Worm (Caenorhabditis elegans) whole organism, L2 larva: ENCODE results near the gene C18G1.1.

Experiments
- C34F6.9 ChIP-seq: fragments of 150-350 bp; optimal IDR thresholded peaks from 2 replicates; lab custom pipeline; 2014; ENCODE audit warnings: missing biosample characterization, missing genetic modification characterization
- F13H6.1 ChIP-seq: sonication (generic microtip); optimal IDR thresholded peaks from 2 replicates; lab custom pipeline; 2016; ENCODE audit warnings: missing genetic modification characterization, missing compliant biosample characterization
- ZK546.5 ChIP-seq: sonication (generic microtip); optimal IDR thresholded peaks from 2 replicates; lab custom pipeline; 2017; ENCODE audit warnings: missing biosample characterization, missing genetic modification characterization
- alr-1 ChIP-seq: fragments of 150-350 bp; optimal IDR thresholded peaks from 2 replicates; lab custom pipeline; 2014; ENCODE audit warnings: missing biosample characterization, missing genetic modification characterization
- aly-2 ChIP-seq: fragments of 150-350 bp; optimal IDR thresholded peaks from 2 replicates; lab custom pipeline; 2014; ENCODE audit warnings: missing biosample characterization, missing genetic modification characterization
- ama-1 ChIP-seq: fragments of 150-350 bp; optimal IDR thresholded peaks from 2 replicates; lab custom pipeline; 2018; ENCODE audit warnings: inconsistent platforms
- blmp-1 ChIP-seq: sonication (generic microtip); optimal IDR thresholded peaks from 2 replicates; lab custom pipeline; 2017; ENCODE audit warnings: missing genetic modification characterization, mild to moderate bottlenecking, missing compliant biosample characterization, antibody characterized with exemption, moderate library complexity; ENCODE audit not compliant: insufficient read depth
- ceh-16 ChIP-seq: fragments of 150-350 bp; optimal IDR thresholded peaks from 2 replicates; lab custom pipeline; 2014; ENCODE audit warnings: missing biosample characterization, missing genetic modification characterization
- ceh-82 ChIP-seq: fragments of 150-350 bp; optimal IDR thresholded peaks from 2 replicates; lab custom pipeline; 2014; ENCODE audit warnings: missing biosample characterization, missing genetic modification characterization
- crh-2 ChIP-seq: sonication (generic microtip); optimal IDR thresholded peaks from 2 replicates; lab custom pipeline; 2017; ENCODE audit warnings: missing biosample characterization, missing genetic modification characterization
- elt-1 ChIP-seq: fragments of 150-350 bp; optimal IDR thresholded peaks from 2 replicates; lab custom pipeline; 2014; ENCODE audit warnings: missing biosample characterization, missing genetic modification characterization
- elt-3 ChIP-seq: sonication (generic microtip); optimal IDR thresholded peaks from 2 replicates; lab custom pipeline; 2017; ENCODE audit warnings: missing biosample characterization, missing genetic modification characterization
- gmeb-1 ChIP-seq: fragments of 150-350 bp; optimal IDR thresholded peaks from 2 replicates; lab custom pipeline; 2014; ENCODE audit warnings: missing biosample characterization, missing genetic modification characterization
- lin-11 ChIP-seq: fragments of 150-350 bp; sonication (generic microtip); optimal IDR thresholded peaks from 2 replicates; lab custom pipeline; 2014; ENCODE audit warnings: missing biosample characterization, missing genetic modification characterization, inconsistent platforms, mixed read lengths
- lin-13 ChIP-seq: fragments of 150-350 bp; optimal IDR thresholded peaks from 2 replicates; lab custom pipeline; 2014; ENCODE audit warnings: missing biosample characterization, missing genetic modification reagents, missing genetic modification characterization
- lin-39 ChIP-seq: fragments of 150-350 bp; optimal IDR thresholded peaks from 2 replicates; lab custom pipeline; 2014; ENCODE audit warnings: missing biosample characterization, missing genetic modification reagents, missing genetic modification characterization
- lsy-2 ChIP-seq, 2 experiments: fragments of 150-350 bp in 1 of 2; sonication (generic microtip) in 1 of 2; optimal IDR thresholded peaks; 2 replicates each; lab custom pipeline; 2014 to 2017; ENCODE audit warnings: missing biosample characterization in 2 of 2, missing genetic modification characterization in 2 of 2
- mbf-1 ChIP-seq: sonication (generic microtip); optimal IDR thresholded peaks from 2 replicates; lab custom pipeline; 2017; ENCODE audit warnings: missing biosample characterization, missing genetic modification characterization
- mdl-1 ChIP-seq, 2 experiments: fragments of 150-350 bp in 1 of 2; sonication (generic microtip) in 1 of 2; optimal IDR thresholded peaks; 2 replicates each; lab custom pipeline; 2017; ENCODE audit warnings: missing biosample characterization in 2 of 2, missing genetic modification characterization in 2 of 2
- nhr-10 ChIP-seq: sonication (generic microtip); optimal IDR thresholded peaks from 2 replicates; lab custom pipeline; 2017; ENCODE audit warnings: missing biosample characterization, missing genetic modification characterization
- nhr-11 ChIP-seq: fragments of 150-350 bp; optimal IDR thresholded peaks from 2 replicates; lab custom pipeline; 2014; ENCODE audit warnings: missing biosample characterization, missing genetic modification characterization
- nhr-12 ChIP-seq: fragments of 150-350 bp; optimal IDR thresholded peaks from 2 replicates; lab custom pipeline; 2014; ENCODE audit warnings: missing biosample characterization, missing genetic modification characterization
- nhr-21 ChIP-seq: fragments of 150-350 bp; optimal IDR thresholded peaks from 2 replicates; lab custom pipeline; 2014; ENCODE audit warnings: missing biosample characterization, missing genetic modification characterization
- nhr-25 ChIP-seq: fragments of 150-350 bp; sonication (generic microtip); optimal IDR thresholded peaks from 3 replicates; lab custom pipeline; 2014; ENCODE audit warnings: missing biosample characterization, missing genetic modification characterization
- peb-1 ChIP-seq: fragments of 150-350 bp; optimal IDR thresholded peaks from 2 replicates; lab custom pipeline; 2014; ENCODE audit warnings: missing biosample characterization, missing genetic modification characterization
- sem-4 ChIP-seq: fragments of 150-350 bp; optimal IDR thresholded peaks from 2 replicates; lab custom pipeline; 2014; ENCODE audit warnings: missing biosample characterization, missing genetic modification reagents, missing genetic modification characterization
- sma-9 ChIP-seq, 2 experiments: fragments of 150-350 bp in 1 of 2; sonication (generic microtip) in 1 of 2; optimal IDR thresholded peaks; 2 replicates each; lab custom pipeline; 2014 to 2016; ENCODE audit warnings: missing genetic modification characterization in 2 of 2, mild to moderate bottlenecking in 1 of 2, missing biosample characterization in 1 of 2, missing compliant biosample characterization in 1 of 2, missing genetic modification reagents in 1 of 2, moderate library complexity in 1 of 2
- unc-39 ChIP-seq: fragments of 150-350 bp; optimal IDR thresholded peaks from 2 replicates; lab custom pipeline; 2014; ENCODE audit warnings: missing biosample characterization, missing genetic modification characterization
- unc-62 ChIP-seq: fragments of 150-350 bp; optimal IDR thresholded peaks from 2 replicates; lab custom pipeline; 2014; ENCODE audit warnings: missing biosample characterization, missing genetic modification reagents, missing genetic modification characterization
- ztf-1 ChIP-seq: fragments of 200-800 bp; sonication (Bioruptor generic); conservative IDR thresholded peaks from 2 replicates; pipeline ENCODE4 v1.3.6; 2022; ENCODE audit warnings: missing genetic modification characterization, missing compliant biosample characterization
- ztf-4 ChIP-seq: fragments of 150-350 bp; optimal IDR thresholded peaks from 2 replicates; lab custom pipeline; 2014; ENCODE audit warnings: missing biosample characterization, missing genetic modification characterization

C18G1.1 gene

ce11 chrV:4788823-4789222 is 11.1 kb downstream of the C18G1.1 start, which contains the start of gene R02F11.10:
Gene R02F11.10, plus strand, starts transcription at chrV:4789123.
- TF ChIP-seq lin-13 (GFP tag; lab: Kevin White, UChicago), result no peak
- no peak for TF ChIP-seq sem-4 (tag; lab: Kevin White, UChicago)
- TF ChIP-seq lsy-2 (tag; optimal IDR thresholded peaks at IDR 0.05; lab: Kevin White, UChicago), result no peak
- TF ChIP-seq nhr-12 (tag; lab: Kevin White, UChicago), result no peak
- TF ChIP-seq crh-2 (tag; lab: Kevin White, UChicago), result no peak
- no peak for TF ChIP-seq peb-1 (tag; lab: Kevin White, UChicago)
- no peak for TF ChIP-seq F13H6.1

ce11 chrV:4790368-4790767 is 12.6 kb downstream of the C18G1.1 start, which contains the start of gene R02F11.12:
Gene R02F11.12, plus strand, starts transcription at chrV:4790668.
- TF ChIP-seq nhr-25 (tag; lab: Kevin White, UChicago), result no peak
- TF ChIP-seq ama-1 (lab: Kevin White, UChicago), result no peak
- no peak for TF ChIP-seq elt-3 (tag; lab: Kevin White, UChicago)

ce11 chrV:4791569-4791968 is 13.8 kb downstream of the C18G1.1 start, which contains the start of gene R02F11.11:
Gene R02F11.11, plus strand, starts transcription at chrV:4791869.
- TF ChIP-seq lin-11 (tag; lab: Kevin White, UChicago) (no peak), ceh-16 (tag; lab: Kevin White, UChicago) (no peak), ceh-82 (tag; lab: Kevin White, UChicago) (no peak), nhr-11 (no peak), mbf-1 (tag; lab: Kevin White, UChicago) (no peak), gmeb-1 (tag; lab: Kevin White, UChicago) (no peak), ZK546.5 (tag; lab: Kevin White, UChicago) (no peak)

- TF ChIP-seq nhr-10 (tag; lab: Kevin White, UChicago) (no peak), ceh-16 (tag; lab: Kevin White, UChicago) (no peak), blmp-1 (tag; lab: Kevin White, UChicago) (no peak), C34F6.9 (tag; lab: Kevin White, UChicago) (peak; percentile 14), nhr-21 (tag; lab: Kevin White, UChicago) (peak; percentile 36), ztf-4 (tag; lab: Kevin White, UChicago) (peak; percentile 43), unc-39 (tag; lab: Kevin White, UChicago) (no peak)
Observed at ce11 chrV:4794308-4794707, 16.5 kb downstream of the C18G1.1 start, which contains the start of gene R02F11.2. Gene R02F11.2, plus strand, starts transcription at chrV:4794599.

- TF ChIP-seq ztf-4 (tag; lab: Kevin White, UChicago) (no peak), ztf-1 (GFP tag; lab: Robert Waterston, UW) (no peak), mdl-1 (tag; optimal IDR thresholded peaks at IDR 0.05; lab: Kevin White, UChicago) (no peak), aly-2 (tag; lab: Kevin White, UChicago) (no peak), alr-1 (tag; lab: Kevin White, UChicago) (no peak), unc-62 (GFP tag; lab: Kevin White, UChicago) (no peak), sem-4 (tag; lab: Kevin White, UChicago) (no peak), lin-39 (tag; lab: Kevin White, UChicago) (no peak), blmp-1 (tag; lab: Kevin White, UChicago) (no peak), peb-1 (tag; lab: Kevin White, UChicago) (no peak), nhr-12 (tag; lab: Kevin White, UChicago) (no peak), elt-1 (tag; lab: Kevin White, UChicago) (no peak), ceh-16 (tag; lab: Kevin White, UChicago) (no peak), nhr-11 (no peak), sma-9 (GFP tag; optimal IDR thresholded peaks at IDR 0.05; lab: Kevin White, UChicago) (no peak), sma-9 (tag; optimal IDR thresholded peaks at IDR 0.05; lab: Kevin White, UChicago) (no peak), lsy-2 (tag; optimal IDR thresholded peaks at IDR 0.05; lab: Kevin White, UChicago) (no peak), gmeb-1 (tag; lab: Kevin White, UChicago) (no peak), lin-11 (tag; lab: Kevin White, UChicago) (no peak)
Observed at ce11 chrV:4800794-4801193, 23.0 kb downstream of the C18G1.1 start, which contains the start of gene R02F11.1. Gene R02F11.1, plus strand, starts transcription at chrV:4801094.
